Fruit fly (Drosophila melanogaster) whole organism, adult: ENCODE data around the gene CG42633.
A peak's percentile ranks its signal among the peaks of the same experiment; 100 is the strongest.

Source experiments
- CG11617 ChIP-seq: fragments of 200-800 bp; sonication (Bioruptor generic); optimal IDR thresholded peaks from 2 replicates; lab custom pipeline; 2017; ENCODE audit warnings: mild to moderate bottlenecking, missing biosample characterization, missing genetic modification reagents, missing genetic modification characterization
- CG12768 ChIP-seq: fragments of 200-800 bp; sonication (Bioruptor generic); optimal IDR thresholded peaks from 2 replicates; lab custom pipeline; 2017; ENCODE audit warnings: missing biosample characterization, missing genetic modification characterization, mild to moderate bottlenecking, moderate library complexity, missing genetic modification reagents
- CG14711 ChIP-seq: fragments of 200-800 bp; sonication (Bioruptor generic); optimal IDR thresholded peaks from 2 replicates; lab custom pipeline; 2018; ENCODE audit warnings: missing biosample characterization, mild to moderate bottlenecking, missing genetic modification characterization, moderate library complexity
- CG1620 ChIP-seq: fragments of 200-800 bp; sonication (Bioruptor generic); optimal IDR thresholded peaks from 2 replicates; lab custom pipeline; 2016; ENCODE audit warnings: missing biosample characterization, missing genetic modification characterization
- CG33017 ChIP-seq: fragments of 200-800 bp; sonication (Bioruptor generic); optimal IDR thresholded peaks from 2 replicates; lab custom pipeline; 2018; ENCODE audit warnings: missing biosample characterization, mild to moderate bottlenecking, missing genetic modification characterization, moderate library complexity
- CG5204 ChIP-seq: fragments of 200-800 bp; sonication (Bioruptor generic); optimal IDR thresholded peaks from 2 replicates; lab custom pipeline; 2016; ENCODE audit warnings: missing biosample characterization, missing genetic modification characterization
- CG7045 ChIP-seq: fragments of 200-800 bp; sonication (Bioruptor generic); optimal IDR thresholded peaks from 2 replicates; lab custom pipeline; 2017; ENCODE audit warnings: missing biosample characterization, mild to moderate bottlenecking, missing genetic modification characterization
- CG7101 ChIP-seq: fragments of 200-800 bp; sonication (Bioruptor generic); optimal IDR thresholded peaks from 2 replicates; lab custom pipeline; 2018; ENCODE audit warnings: missing biosample characterization, mild to moderate bottlenecking, missing genetic modification characterization, moderate library complexity
- Clk ChIP-seq: fragments of 200-800 bp; sonication (Bioruptor generic); optimal IDR thresholded peaks from 2 replicates; lab custom pipeline; 2017; ENCODE audit warnings: missing biosample characterization, missing genetic modification characterization
- Crg-1 ChIP-seq: fragments of 200-800 bp; sonication (Bioruptor generic); optimal IDR thresholded peaks from 2 replicates; lab custom pipeline; 2016; ENCODE audit warnings: missing biosample characterization, missing genetic modification characterization
- Hr96 ChIP-seq: fragments of 200-800 bp; sonication (Bioruptor generic); optimal IDR thresholded peaks from 2 replicates; lab custom pipeline; 2016; ENCODE audit warnings: missing biosample characterization, missing genetic modification characterization
- Mnt ChIP-seq: fragments of 200-800 bp; sonication (Bioruptor generic); optimal IDR thresholded peaks from 2 replicates; lab custom pipeline; 2016; ENCODE audit warnings: missing biosample characterization, mild to moderate bottlenecking, missing genetic modification characterization
- bab1 ChIP-seq: fragments of 200-800 bp; sonication (Bioruptor generic); optimal IDR thresholded peaks from 3 replicates; lab custom pipeline; 2019; ENCODE audit warnings: missing biosample characterization, mild to moderate bottlenecking, missing genetic modification characterization, moderate library complexity
- cic ChIP-seq: fragments of 200-800 bp; sonication (Bioruptor generic); optimal IDR thresholded peaks from 2 replicates; lab custom pipeline; 2017; ENCODE audit warnings: missing biosample characterization, mild to moderate bottlenecking, missing genetic modification characterization, moderate library complexity
- cnc ChIP-seq, 2 experiments: fragments of >200 bp; optimal IDR thresholded peaks; 2 replicates each; lab custom pipeline; 2017
- kay ChIP-seq: fragments of 200-800 bp; sonication (Bioruptor generic); peaks from one replicate; lab custom pipeline; 2016; ENCODE audit warnings: missing biosample characterization, missing genetic modification characterization, borderline replicate concordance
- ovo ChIP-seq: fragments of 200-800 bp; sonication (Bioruptor generic); optimal IDR thresholded peaks from 2 replicates; lab custom pipeline; 2016; ENCODE audit warnings: missing biosample characterization, missing genetic modification characterization
- pad ChIP-seq: fragments of 200-800 bp; sonication (Bioruptor generic); optimal IDR thresholded peaks from 3 replicates; lab custom pipeline; 2017; ENCODE audit warnings: missing biosample characterization, missing genetic modification characterization, mild to moderate bottlenecking, moderate library complexity, missing genetic modification reagents
- tj ChIP-seq: fragments of 200-800 bp; sonication (Bioruptor generic); optimal IDR thresholded peaks from 3 replicates; lab custom pipeline; 2017; ENCODE audit warnings: missing biosample characterization, mild to moderate bottlenecking, missing genetic modification characterization, moderate library complexity
- toe ChIP-seq: fragments of 200-800 bp; sonication (Bioruptor generic); optimal IDR thresholded peaks from 2 replicates; lab custom pipeline; 2016; ENCODE audit warnings: missing biosample characterization, missing genetic modification characterization

CG42633 gene

dm6 chr3R:10788186-10788585 is 6.1 kb upstream of the CG42633 start, which contains the start of the genes Art1 and Mcm5:
Gene Art1, minus strand, starts transcription at chr3R:10788226.
Gene Mcm5, plus strand, starts transcription at chr3R:10788524.
- TF ChIP-seq tj (no peak), CG1620 (GFP tag; lab: Kevin White, UChicago) (peak; percentile 76), CG14711 (tag; lab: Kevin White, UChicago) (peak; percentile 38), CG7045 (GFP tag; lab: Kevin White, UChicago) (peak; percentile 47), pad (GFP tag; lab: Kevin White, UChicago) (peak; percentile 58), Crg-1 (peak; percentile 59), cnc (optimal IDR thresholded peaks at IDR 0.05; lab: Kevin White, UChicago) (no peak), Hr96 (GFP tag; lab: Kevin White, UChicago) (peak; percentile 69), CG7101 (tag; lab: Kevin White, UChicago) (peak; percentile 33), kay (GFP tag; lab: Kevin White, UChicago) (peak; percentile 39), ovo (GFP tag; lab: Kevin White, UChicago) (no peak), toe (peak; percentile 73), CG33017 (tag; lab: Kevin White, UChicago) (no peak), Mnt (GFP tag; lab: Kevin White, UChicago) (peak; percentile 75), cic (GFP tag; lab: Kevin White, UChicago) (no peak), CG11617 (peak; percentile 45), CG12768 (GFP tag; lab: Kevin White, UChicago) (peak; percentile 2), bab1 (GFP tag; lab: Kevin White, UChicago) (peak; percentile 47), CG5204 (peak; percentile 66), Clk (peak; percentile 5)

DNA sequence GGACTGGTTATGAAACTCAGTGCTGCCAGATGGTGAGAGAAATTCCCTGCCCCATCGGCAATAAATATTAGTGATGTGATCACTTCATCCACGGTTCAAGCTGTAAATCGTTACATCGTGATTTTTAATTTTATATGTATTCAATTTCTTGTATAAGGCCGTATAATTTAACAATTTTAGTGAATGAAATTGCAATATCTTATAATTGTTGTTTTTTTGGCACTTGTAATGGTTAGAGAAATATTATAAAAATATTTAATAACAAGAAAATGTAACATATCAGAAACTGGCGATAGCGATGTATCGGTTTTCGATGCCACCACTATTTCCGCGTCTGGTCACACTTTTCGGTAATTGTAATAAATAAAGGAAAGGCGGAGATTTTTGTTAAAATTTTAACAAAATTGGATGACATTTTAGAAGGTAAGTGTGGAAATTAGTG is 2.0 kb upstream of the CG42633 start, which contains the start of the genes mRpL37 and Rbp1:
TSS of gene mRpL37 (minus strand) at position 35 of the 442 bp plus-strand sequence.
TSS of gene Rbp1 (plus strand) at position 326 of the 442 bp plus-strand sequence.
- peak; percentile 85 for TF ChIP-seq toe
- TF ChIP-seq CG33017 (tag; lab: Kevin White, UChicago), result peak; percentile 13
- TF ChIP-seq Clk, result peak; percentile 28
- peak; percentile 71 for TF ChIP-seq CG14711 (tag; lab: Kevin White, UChicago)
- peak; percentile 73 for TF ChIP-seq CG7101 (tag; lab: Kevin White, UChicago)
- peak; percentile 71 for TF ChIP-seq CG11617
- TF ChIP-seq tj, result peak; percentile 71
- peak; percentile 69 for TF ChIP-seq Mnt (GFP tag; lab: Kevin White, UChicago)
- TF ChIP-seq Hr96 (GFP tag; lab: Kevin White, UChicago), result no peak
- peak; percentile 62 for TF ChIP-seq CG12768 (GFP tag; lab: Kevin White, UChicago)
- peak; percentile 77 for TF ChIP-seq bab1 (GFP tag; lab: Kevin White, UChicago)
- TF ChIP-seq cic (GFP tag; lab: Kevin White, UChicago), result no peak
- TF ChIP-seq kay (GFP tag; lab: Kevin White, UChicago), result peak; percentile 75
- TF ChIP-seq cnc (optimal IDR thresholded peaks at IDR 0.05; lab: Kevin White, UChicago), result no peak
- TF ChIP-seq CG1620 (GFP tag; lab: Kevin White, UChicago), result peak; percentile 73
- TF ChIP-seq Crg-1, result peak; percentile 56
- TF ChIP-seq pad (GFP tag; lab: Kevin White, UChicago), result peak; percentile 60
- TF ChIP-seq CG7045 (GFP tag; lab: Kevin White, UChicago), result peak; percentile 71
- TF ChIP-seq CG5204, result peak; percentile 57
- TF ChIP-seq ovo (GFP tag; lab: Kevin White, UChicago), result peak; percentile 59

dm6 chr3R:10780161-10780560 is 1.9 kb downstream of the CG42633 start:
- no peak for TF ChIP-seq CG33017 (tag; lab: Kevin White, UChicago)
- no peak for TF ChIP-seq bab1 (GFP tag; lab: Kevin White, UChicago)
- no peak for TF ChIP-seq CG11617
- no peak for TF ChIP-seq cnc (optimal IDR thresholded peaks at IDR 0.05; lab: Kevin White, UChicago)

- no peak for TF ChIP-seq Crg-1
- no peak for TF ChIP-seq CG12768 (GFP tag; lab: Kevin White, UChicago)
- TF ChIP-seq CG11617, result no peak
- TF ChIP-seq cnc (optimal IDR thresholded peaks at IDR 0.05; lab: Kevin White, UChicago), result no peak
- no peak for TF ChIP-seq tj
- TF ChIP-seq CG7101 (tag; lab: Kevin White, UChicago), result no peak
- TF ChIP-seq pad (GFP tag; lab: Kevin White, UChicago), result no peak
- no peak for TF ChIP-seq CG1620 (GFP tag; lab: Kevin White, UChicago)
- no peak for TF ChIP-seq CG33017 (tag; lab: Kevin White, UChicago)
- TF ChIP-seq Hr96 (GFP tag; lab: Kevin White, UChicago), result no peak
- no peak for TF ChIP-seq CG5204
- TF ChIP-seq Clk, result no peak
- TF ChIP-seq Mnt (GFP tag; lab: Kevin White, UChicago), result no peak
- no peak for TF ChIP-seq kay (GFP tag; lab: Kevin White, UChicago)
These were observed 2.8 kb downstream of the CG42633 start, which contains the start of gene Desi for dm6 chr3R:10779269-10779668. Gene Desi, plus strand, starts transcription at chr3R:10779569.

DNA sequence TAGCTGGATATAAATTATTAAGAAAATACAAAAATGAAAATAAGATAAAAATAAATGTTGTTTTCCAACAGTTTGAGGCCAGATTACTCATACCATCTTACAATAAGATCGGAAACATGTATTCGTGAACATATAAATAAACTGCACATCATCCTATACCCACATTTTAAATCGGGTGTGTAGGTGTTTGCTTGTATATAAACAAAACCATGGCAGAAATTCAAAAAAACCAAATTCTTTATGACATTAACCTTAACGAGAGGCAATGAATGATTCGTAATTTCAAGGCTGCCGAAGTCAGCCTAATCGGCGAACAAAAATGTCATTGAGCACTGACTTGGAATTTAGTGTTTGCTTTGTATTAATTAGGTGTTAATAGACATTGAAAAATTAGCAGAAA is 3.9 kb downstream of the CG42633 start:
- no peak for TF ChIP-seq ovo (GFP tag; lab: Kevin White, UChicago)
- no peak for TF ChIP-seq CG33017 (tag; lab: Kevin White, UChicago)

dm6 chr3R:10777274-10777673 is 4.8 kb downstream of the CG42633 start, which contains the start of the genes CG45076, CG45078 and fau:
Gene CG45076, minus strand, starts transcription at chr3R:10777374.
Gene CG45078, minus strand, starts transcription at chr3R:10777374.
Gene fau, minus strand, starts transcription at chr3R:10777374.
- TF ChIP-seq Hr96 (GFP tag; lab: Kevin White, UChicago) (no peak), CG5204 (no peak), CG7101 (tag; lab: Kevin White, UChicago) (no peak), CG12768 (GFP tag; lab: Kevin White, UChicago) (no peak), CG14711 (tag; lab: Kevin White, UChicago) (no peak), Clk (no peak), cnc (optimal IDR thresholded peaks at IDR 0.05; lab: Kevin White, UChicago) (no peak), CG33017 (tag; lab: Kevin White, UChicago) (no peak), CG11617 (no peak), ovo (GFP tag; lab: Kevin White, UChicago) (no peak), cic (GFP tag; lab: Kevin White, UChicago) (no peak), tj (no peak)
